Worm (Caenorhabditis elegans) whole organism, young adult: ENCODE results near the gene ctps-1.
A peak's percentile ranks its signal among the peaks of the same experiment; 100 is the strongest.

Experiments used
- B0035.1 ChIP-seq: sonication (generic microtip); optimal IDR thresholded peaks from 2 replicates; lab custom pipeline; 2016; ENCODE audit warnings: missing genetic modification characterization, mild to moderate bottlenecking, missing compliant biosample characterization, missing genotype, missing genetic modification reagents
- F10E7.11 ChIP-seq: sonication (generic microtip); optimal IDR thresholded peaks from 2 replicates; lab custom pipeline; 2017; ENCODE audit warnings: mild to moderate bottlenecking, missing genetic modification characterization, moderate library complexity, missing compliant biosample characterization
- F23B12.7 ChIP-seq: sonication (generic microtip); optimal IDR thresholded peaks from 2 replicates; lab custom pipeline; 2017; ENCODE audit warnings: missing genetic modification characterization, mild to moderate bottlenecking, missing compliant biosample characterization, antibody characterized with exemption, moderate library complexity; ENCODE audit not compliant: insufficient read depth
- F33H1.4 ChIP-seq: fragments of 200-800 bp; sonication (Bioruptor generic); IDR thresholded peaks from 2 replicates; pipeline ENCODE4 v1.3.6; 2022; ENCODE audit warnings: missing genetic modification reagents, missing genetic modification characterization, missing compliant biosample characterization
- F39B2.1 ChIP-seq: fragments of 200-800 bp; sonication (Bioruptor generic); IDR thresholded peaks from 2 replicates; pipeline ENCODE4 v1.3.6; 2022; ENCODE audit warnings: missing genetic modification reagents, missing genetic modification characterization, missing compliant biosample characterization
- F49E8.2 ChIP-seq: sonication (generic microtip); optimal IDR thresholded peaks from 3 replicates; lab custom pipeline; 2017; ENCODE audit warnings: missing genetic modification characterization, mild to moderate bottlenecking, missing compliant biosample characterization, antibody characterized with exemption, moderate library complexity; ENCODE audit not compliant: insufficient read depth
- F52B5.7 ChIP-seq: sonication (generic microtip); optimal IDR thresholded peaks from 2 replicates; lab custom pipeline; 2016; ENCODE audit warnings: mild to moderate bottlenecking, missing genetic modification characterization, missing compliant biosample characterization
- K11D2.4 ChIP-seq: fragments of 200-800 bp; sonication (Bioruptor generic); IDR thresholded peaks from 2 replicates; pipeline ENCODE4 v1.3.6; 2022; ENCODE audit warnings: missing genetic modification reagents, missing genetic modification characterization, missing compliant biosample characterization
- K12H6.12 ChIP-seq: fragments of 200-800 bp; sonication (Bioruptor generic); optimal IDR thresholded peaks from 2 replicates; lab custom pipeline; 2018; ENCODE audit warnings: mild to moderate bottlenecking, missing genetic modification characterization, missing compliant biosample characterization
- T07F8.4 ChIP-seq: sonication (generic microtip); optimal IDR thresholded peaks from 2 replicates; lab custom pipeline; 2016; ENCODE audit warnings: mild to moderate bottlenecking, missing genetic modification characterization, moderate library complexity, missing compliant biosample characterization
- Y53F4B.3 ChIP-seq: fragments of 200-800 bp; sonication (Bioruptor generic); IDR thresholded peaks from 2 replicates; pipeline ENCODE4 v1.3.6; 2022; ENCODE audit warnings: missing genetic modification reagents, missing genetic modification characterization, missing compliant biosample characterization
- aptf-3 ChIP-seq: fragments of 200-800 bp; sonication (Bioruptor generic); IDR thresholded peaks from 2 replicates; pipeline ENCODE4 v1.3.6; 2022; ENCODE audit warnings: missing genetic modification characterization, missing compliant biosample characterization
- attf-3 ChIP-seq: fragments of 200-800 bp; sonication (Bioruptor generic); conservative IDR thresholded peaks from 2 replicates; pipeline ENCODE4 v1.3.6; 2022; ENCODE audit warnings: missing genetic modification reagents, missing genetic modification characterization, missing compliant biosample characterization
- attf-5 ChIP-seq: fragments of 200-800 bp; sonication (Bioruptor generic); optimal IDR thresholded peaks from 2 replicates; lab custom pipeline; 2018; ENCODE audit warnings: mild to moderate bottlenecking, missing genetic modification characterization, missing compliant biosample characterization
- attf-6 ChIP-seq: fragments of 200-800 bp; sonication (Bioruptor generic); IDR thresholded peaks from 2 replicates; pipeline ENCODE4 v1.3.6; 2022; ENCODE audit warnings: missing genetic modification reagents, missing genetic modification characterization, missing compliant biosample characterization
- ccch-3 ChIP-seq: fragments of 200-800 bp; sonication (Bioruptor generic); optimal IDR thresholded peaks from 2 replicates; lab custom pipeline; 2018; ENCODE audit warnings: mild to moderate bottlenecking, missing genetic modification characterization, missing compliant biosample characterization
- cebp-1 ChIP-seq, 2 experiments: fragments of 200-800 bp in 1 of 2; sonication (Bioruptor generic) in 1 of 2; sonication (generic microtip) in 1 of 2; IDR thresholded peaks in 1 of 2; optimal IDR thresholded peaks in 1 of 2; 2 replicates each; pipeline versions ENCODE4 v1.3.6 to Lab custom; 2017 to 2022; ENCODE audit warnings: missing compliant biosample characterization in 2 of 2, missing genetic modification characterization in 2 of 2, mild to moderate bottlenecking in 1 of 2, missing genetic modification reagents in 1 of 2, moderate library complexity in 1 of 2
- ceh-58 ChIP-seq: fragments of 200-800 bp; sonication (Bioruptor generic); IDR thresholded peaks from 2 replicates; pipeline ENCODE4 v1.3.6; 2022; ENCODE audit warnings: missing genetic modification characterization, missing compliant biosample characterization
- ceh-79 ChIP-seq: sonication (generic microtip); optimal IDR thresholded peaks from 2 replicates; lab custom pipeline; 2017; ENCODE audit warnings: mild to moderate bottlenecking, missing genetic modification characterization, missing compliant biosample characterization
- ceh-91 ChIP-seq: fragments of 200-800 bp; sonication (Bioruptor generic); IDR thresholded peaks from 2 replicates; pipeline ENCODE4 v1.3.6; 2022; ENCODE audit warnings: missing genetic modification reagents, missing genetic modification characterization, missing compliant biosample characterization
- die-1 ChIP-seq: sonication (generic microtip); optimal IDR thresholded peaks from 2 replicates; lab custom pipeline; 2016; ENCODE audit warnings: missing genotype, mild to moderate bottlenecking, missing genetic modification characterization, missing compliant biosample characterization
- dpff-1 ChIP-seq: sonication (generic microtip); optimal IDR thresholded peaks from 2 replicates; lab custom pipeline; 2017; ENCODE audit warnings: mild to moderate bottlenecking, missing genetic modification characterization, missing compliant biosample characterization
- ets-4 ChIP-seq: fragments of 200-800 bp; sonication (Bioruptor generic); optimal IDR thresholded peaks from 2 replicates; lab custom pipeline; 2018; ENCODE audit warnings: mild to moderate bottlenecking, missing genetic modification characterization, missing compliant biosample characterization
- fkh-3 ChIP-seq: sonication (generic microtip); optimal IDR thresholded peaks from 2 replicates; lab custom pipeline; 2016; ENCODE audit warnings: mild to moderate bottlenecking, missing genetic modification characterization, missing compliant biosample characterization
- gei-17 ChIP-seq: fragments of 200-800 bp; sonication (Bioruptor generic); optimal IDR thresholded peaks from 2 replicates; lab custom pipeline; 2018; ENCODE audit warnings: mild to moderate bottlenecking, missing genetic modification characterization, missing compliant biosample characterization
- him-1 ChIP-seq: sonication (generic microtip); optimal IDR thresholded peaks from 2 replicates; lab custom pipeline; 2016; ENCODE audit warnings: missing genotype, missing genetic modification reagents, missing genetic modification characterization, missing compliant biosample characterization
- hmg-20 ChIP-seq: fragments of 200-800 bp; sonication (Bioruptor generic); IDR thresholded peaks from 2 replicates; pipeline ENCODE4 v1.3.6; 2022; ENCODE audit warnings: missing genetic modification reagents, missing genetic modification characterization, missing compliant biosample characterization
- hsf-1 ChIP-seq: fragments of 200-800 bp; sonication (Bioruptor generic); IDR thresholded peaks from 2 replicates; pipeline ENCODE4 v1.3.6; 2022; ENCODE audit warnings: missing genetic modification reagents, missing genetic modification characterization, missing compliant biosample characterization
- lag-1 ChIP-seq: fragments of 200-800 bp; sonication (Bioruptor generic); IDR thresholded peaks from 2 replicates; pipeline ENCODE4 v1.3.6; 2022; ENCODE audit warnings: missing genetic modification reagents, missing genetic modification characterization, missing compliant biosample characterization
- let-607 ChIP-seq, 2 experiments: fragments of 200-800 bp in 1 of 2; sonication (Bioruptor generic) in 1 of 2; sonication (generic microtip) in 1 of 2; optimal IDR thresholded peaks; 2 replicates each; lab custom pipeline; 2016 to 2018; ENCODE audit warnings: mild to moderate bottlenecking in 2 of 2, missing compliant biosample characterization in 2 of 2, missing genetic modification characterization in 2 of 2, moderate library complexity in 2 of 2, missing genotype in 1 of 2
- lin-26 ChIP-seq: fragments of 200-800 bp; sonication (Bioruptor generic); IDR thresholded peaks from 2 replicates; pipeline ENCODE4 v1.3.6; 2022; ENCODE audit warnings: missing genetic modification reagents, missing genetic modification characterization, missing compliant biosample characterization
- lin-54 ChIP-seq: fragments of 200-800 bp; sonication (Bioruptor generic); optimal IDR thresholded peaks from 2 replicates; lab custom pipeline; 2018; ENCODE audit warnings: mild to moderate bottlenecking, missing genetic modification characterization, missing compliant biosample characterization
- lir-1 ChIP-seq: fragments of 200-800 bp; sonication (Bioruptor generic); conservative IDR thresholded peaks from 2 replicates; pipeline ENCODE4 v1.3.6; 2022; ENCODE audit warnings: missing genetic modification reagents, missing genetic modification characterization, missing compliant biosample characterization
- lsy-27 ChIP-seq: sonication (generic microtip); optimal IDR thresholded peaks from 2 replicates; lab custom pipeline; 2017; ENCODE audit warnings: missing genetic modification characterization, mild to moderate bottlenecking, missing compliant biosample characterization, antibody characterized with exemption, missing genotype, borderline replicate concordance; ENCODE audit not compliant: insufficient read depth
- nhr-120 ChIP-seq: fragments of 200-800 bp; sonication (Bioruptor generic); IDR thresholded peaks from 2 replicates; pipeline ENCODE4 v1.3.6; 2022; ENCODE audit warnings: missing genetic modification characterization, missing compliant biosample characterization
- nhr-179 ChIP-seq: sonication (generic microtip); optimal IDR thresholded peaks from 2 replicates; lab custom pipeline; 2016; ENCODE audit warnings: mild to moderate bottlenecking, missing genetic modification characterization, missing compliant biosample characterization
- nhr-27 ChIP-seq: fragments of 200-800 bp; sonication (Bioruptor generic); optimal IDR thresholded peaks from 2 replicates; lab custom pipeline; 2018; ENCODE audit warnings: mild to moderate bottlenecking, missing genetic modification characterization, moderate library complexity, missing compliant biosample characterization
- nhr-80 ChIP-seq: sonication (generic microtip); optimal IDR thresholded peaks from 2 replicates; lab custom pipeline; 2016; ENCODE audit warnings: missing genetic modification characterization, missing compliant biosample characterization
- nhr-90 ChIP-seq: sonication (generic microtip); optimal IDR thresholded peaks from 2 replicates; lab custom pipeline; 2016; ENCODE audit warnings: missing genotype, mild to moderate bottlenecking, missing genetic modification characterization, missing compliant biosample characterization
- sea-2 ChIP-seq: fragments of 200-800 bp; sonication (Bioruptor generic); IDR thresholded peaks from 2 replicates; pipeline ENCODE4 v1.3.6; 2022; ENCODE audit warnings: missing genetic modification characterization, missing compliant biosample characterization
- snpc-1.3 ChIP-seq: sonication (generic microtip); optimal IDR thresholded peaks from 2 replicates; lab custom pipeline; 2017; ENCODE audit warnings: missing genetic modification characterization, mild to moderate bottlenecking, missing compliant biosample characterization, antibody characterized with exemption, moderate library complexity, missing genotype, missing genetic modification reagents; ENCODE audit not compliant: insufficient read depth
- snpc-3.4 ChIP-seq: sonication (generic microtip); optimal IDR thresholded peaks from 2 replicates; lab custom pipeline; 2017; ENCODE audit warnings: missing genetic modification characterization, mild to moderate bottlenecking, missing compliant biosample characterization, antibody characterized with exemption, moderate library complexity, missing genotype, missing genetic modification reagents
- sptf-2 ChIP-seq: fragments of 200-800 bp; sonication (Bioruptor generic); optimal IDR thresholded peaks from 2 replicates; lab custom pipeline; 2018; ENCODE audit warnings: mild to moderate bottlenecking, missing genetic modification characterization, missing compliant biosample characterization
- xnd-1 ChIP-seq: sonication (generic microtip); optimal IDR thresholded peaks from 2 replicates; lab custom pipeline; 2016; ENCODE audit warnings: missing genotype, missing genetic modification reagents, missing genetic modification characterization, missing compliant biosample characterization
- ztf-25 ChIP-seq: fragments of 200-800 bp; sonication (Bioruptor generic); IDR thresholded peaks from 2 replicates; pipeline ENCODE4 v1.3.6; 2022; ENCODE audit warnings: missing genetic modification reagents, missing genetic modification characterization, missing compliant biosample characterization
- ztf-3 ChIP-seq: fragments of 200-800 bp; sonication (Bioruptor generic); optimal IDR thresholded peaks from 2 replicates; lab custom pipeline; 2018; ENCODE audit warnings: mild to moderate bottlenecking, missing genetic modification characterization, missing compliant biosample characterization
- ztf-6 ChIP-seq: fragments of 200-800 bp; sonication (Bioruptor generic); IDR thresholded peaks from 2 replicates; pipeline ENCODE4 v1.3.6; 2022; ENCODE audit warnings: missing genetic modification reagents, missing genetic modification characterization, missing compliant biosample characterization

The ctps-1 gene

DNA sequence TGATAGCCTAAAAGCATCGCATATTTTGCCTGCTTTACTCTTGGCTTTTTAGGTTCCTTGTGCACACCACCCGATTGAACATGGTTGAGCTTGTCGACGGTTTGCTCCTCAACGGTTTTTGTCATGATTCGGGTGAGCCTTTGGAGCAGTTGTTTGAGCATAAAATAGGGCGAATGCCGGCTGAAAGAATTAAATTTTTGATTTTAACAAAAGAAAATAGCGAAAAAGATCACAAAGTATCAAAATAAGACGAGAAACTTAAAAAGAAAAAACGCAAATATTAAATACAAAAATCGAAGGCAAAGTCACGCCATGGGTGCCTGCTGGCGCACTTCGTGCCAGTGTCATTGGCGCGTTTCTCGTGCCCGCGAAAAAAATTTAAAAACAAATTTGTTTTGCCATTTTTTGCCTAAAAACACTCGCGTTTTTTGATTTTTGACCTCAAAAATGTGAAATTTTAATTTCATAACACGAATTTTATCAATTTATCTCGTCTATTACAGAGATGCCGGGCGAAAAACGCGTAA, at the start of gene ctps-1, which contains the start of gene pus-1:
ctps-1 (plus strand) TSS at position 51 of the 527 bp plus-strand sequence.
pus-1 (minus strand) TSS at position 125 of the 527 bp plus-strand sequence.
- TF ChIP-seq ceh-58 (GFP tag; lab: Robert Waterston, UW), result no peak
- TF ChIP-seq ztf-25 (GFP tag; lab: Robert Waterston, UW), result no peak
- no peak for TF ChIP-seq lsy-27 (tag; lab: Kevin White, UChicago)
- TF ChIP-seq F52B5.7, result no peak
- TF ChIP-seq F10E7.11 (tag; lab: Kevin White, UChicago), result no peak
- TF ChIP-seq dpff-1 (tag; lab: Kevin White, UChicago), result no peak
- no peak for TF ChIP-seq F39B2.1
- TF ChIP-seq nhr-120 (GFP tag; lab: Robert Waterston, UW), result no peak
- no peak for TF ChIP-seq aptf-3 (GFP tag; lab: Robert Waterston, UW)
- 0 out of 2 replicates have a peak, but pooled peaks have one; percentile 22 for TF ChIP-seq K11D2.4 (GFP tag; lab: Robert Waterston, UW)
- TF ChIP-seq lag-1 (GFP tag; lab: Robert Waterston, UW), result no peak
- no peak for TF ChIP-seq F23B12.7 (tag; lab: Kevin White, UChicago)
- no peak for TF ChIP-seq let-607 (tag; optimal IDR thresholded peaks at IDR 0.05; lab: Kevin White, UChicago)
- no peak for TF ChIP-seq snpc-1.3 (tag; lab: Kevin White, UChicago)
- no peak for TF ChIP-seq die-1 (tag; lab: Kevin White, UChicago)
- no peak for TF ChIP-seq ceh-79 (tag; lab: Kevin White, UChicago)
- TF ChIP-seq Y53F4B.3 (GFP tag; lab: Robert Waterston, UW), result no peak
- TF ChIP-seq xnd-1 (tag; lab: Kevin White, UChicago), result peak; percentile 70
- no peak for TF ChIP-seq B0035.1 (tag; lab: Kevin White, UChicago)
- no peak for TF ChIP-seq ztf-6 (GFP tag; lab: Robert Waterston, UW)
- TF ChIP-seq nhr-179, result no peak
- TF ChIP-seq nhr-80 (tag; lab: Kevin White, UChicago), result no peak
- TF ChIP-seq ets-4 (GFP tag; lab: Kevin White, UChicago), result no peak
- TF ChIP-seq ceh-91 (GFP tag; lab: Robert Waterston, UW), result no peak
- TF ChIP-seq lir-1 (GFP tag; lab: Robert Waterston, UW), result 0 out of 2 replicates have a peak, but pooled peaks have one; percentile 41
- no peak for TF ChIP-seq hsf-1
- TF ChIP-seq F33H1.4 (GFP tag; lab: Robert Waterston, UW), result peak; percentile 68
- peak; percentile 72 for TF ChIP-seq snpc-3.4 (tag; lab: Kevin White, UChicago)
- peak; percentile 77 for TF ChIP-seq lin-54 (GFP tag; lab: Kevin White, UChicago)
- TF ChIP-seq sptf-2 (GFP tag; lab: Kevin White, UChicago), result no peak
- no peak for TF ChIP-seq cebp-1 (GFP tag; IDR thresholded peaks at IDR 0.05; lab: Robert Waterston, UW)
- TF ChIP-seq cebp-1 (tag; optimal IDR thresholded peaks at IDR 0.05; lab: Kevin White, UChicago), result peak; percentile 72
- no peak for TF ChIP-seq lin-26 (GFP tag; lab: Robert Waterston, UW)
- TF ChIP-seq ztf-3 (GFP tag; lab: Kevin White, UChicago), result no peak
- no peak for TF ChIP-seq sea-2 (GFP tag; lab: Robert Waterston, UW)
- TF ChIP-seq nhr-90 (tag; lab: Kevin White, UChicago), result no peak
- peak; percentile 45; the same call in 1 of the 2 replicates for TF ChIP-seq hmg-20 (GFP tag; lab: Robert Waterston, UW)
- TF ChIP-seq him-1 (tag; lab: Kevin White, UChicago), result no peak
- TF ChIP-seq attf-6 (GFP tag; lab: Robert Waterston, UW), result peak; percentile 85
- no peak for TF ChIP-seq ccch-3 (GFP tag; lab: Kevin White, UChicago)
- TF ChIP-seq nhr-27 (tag; lab: Kevin White, UChicago), result no peak
- TF ChIP-seq gei-17 (GFP tag; lab: Kevin White, UChicago), result no peak
- peak; percentile 8 for TF ChIP-seq attf-5 (GFP tag; lab: Kevin White, UChicago)
- TF ChIP-seq fkh-3, result no peak
- TF ChIP-seq K12H6.12, result no peak
- TF ChIP-seq T07F8.4 (tag; lab: Kevin White, UChicago), result no peak
- peak; percentile 38 for TF ChIP-seq F49E8.2 (tag; lab: Kevin White, UChicago)
- no peak for TF ChIP-seq attf-3 (GFP tag; lab: Robert Waterston, UW)
